Fruit fly (Drosophila melanogaster) whole organism, wandering third instar larva: Measurements from ENCODE around the gene CG5274.

Experiments
- Abd-B ChIP-seq: fragments of >200 bp; optimal IDR thresholded peaks from 2 replicates; lab custom pipeline; 2017; ENCODE audit warnings: missing biosample characterization, missing genetic modification characterization
- CG32264 ChIP-seq: fragments of 200-800 bp; sonication (Bioruptor generic); optimal IDR thresholded peaks from 2 replicates; lab custom pipeline; 2016; ENCODE audit warnings: missing biosample characterization, missing genetic modification characterization
- CG9705 ChIP-seq: fragments of 200-800 bp; sonication (Bioruptor generic); optimal IDR thresholded peaks from 2 replicates; lab custom pipeline; 2018; ENCODE audit warnings: missing biosample characterization, mild to moderate bottlenecking, missing genetic modification characterization
- CrebA ChIP-seq: fragments of 200-800 bp; sonication (Bioruptor generic); optimal IDR thresholded peaks from 2 replicates; lab custom pipeline; 2016; ENCODE audit warnings: missing biosample characterization, mild to moderate bottlenecking, missing genetic modification characterization, borderline replicate concordance
- Dfd ChIP-seq: fragments of >200 bp; optimal IDR thresholded peaks from 2 replicates; lab custom pipeline; 2017; ENCODE audit warnings: missing biosample characterization, missing genetic modification characterization
- Dif ChIP-seq: fragments of 200-275, 200-300 bp; sonication (Bioruptor generic); optimal IDR thresholded peaks from 2 replicates; lab custom pipeline; 2018; ENCODE audit warnings: missing biosample characterization, missing genetic modification characterization; ENCODE audit not compliant: partially characterized antibody
- GATAd ChIP-seq: sonication (Bioruptor generic); optimal IDR thresholded peaks from 2 replicates; lab custom pipeline; 2016; ENCODE audit warnings: missing biosample characterization, missing genetic modification characterization
- HLH106 ChIP-seq: fragments of 200-800 bp; optimal IDR thresholded peaks from 3 replicates; lab custom pipeline; 2019; ENCODE audit warnings: missing biosample characterization, mild to moderate bottlenecking, missing genetic modification characterization, moderate library complexity
- Hnf4 ChIP-seq: fragments of 200-800 bp; sonication (Bioruptor generic); optimal IDR thresholded peaks from 2 replicates; lab custom pipeline; 2016; ENCODE audit warnings: missing biosample characterization, mild to moderate bottlenecking, missing genetic modification characterization
- Hr78 ChIP-seq: fragments of >200 bp; optimal IDR thresholded peaks from 2 replicates; lab custom pipeline; 2017; ENCODE audit warnings: missing biosample characterization, missing genetic modification characterization
- Hr83 ChIP-seq: fragments of 200-300 bp; sonication (Bioruptor generic); optimal IDR thresholded peaks from 2 replicates; lab custom pipeline; 2016; ENCODE audit warnings: missing biosample characterization, mild to moderate bottlenecking, missing genetic modification characterization, moderate library complexity; ENCODE audit not compliant: poor library complexity, severe bottlenecking
- Mio ChIP-seq: sonication (Bioruptor generic); optimal IDR thresholded peaks from 2 replicates; lab custom pipeline; 2016; ENCODE audit warnings: missing biosample characterization, missing genetic modification characterization
- Myc ChIP-seq: fragments of >200 bp; optimal IDR thresholded peaks from 2 replicates; lab custom pipeline; 2017
- N ChIP-seq: fragments of >200 bp; optimal IDR thresholded peaks from 2 replicates; lab custom pipeline; 2018; ENCODE audit warnings: missing biosample characterization, missing external identifiers, missing genetic modification characterization
- OdsH ChIP-seq: fragments of 200-800 bp; sonication (Bioruptor generic); optimal IDR thresholded peaks from 2 replicates; lab custom pipeline; 2016; ENCODE audit warnings: missing biosample characterization, mild to moderate bottlenecking, missing genetic modification characterization
- Rel ChIP-seq, 2 experiments: fragments of 200-800 bp; sonication (Bioruptor generic) in 1 of 2; optimal IDR thresholded peaks; 2 replicates in 1 of 2; 3 replicates in 1 of 2; lab custom pipeline; 2016 to 2019; ENCODE audit warnings: mild to moderate bottlenecking in 2 of 2, missing biosample characterization in 2 of 2, missing genetic modification characterization in 2 of 2, moderate library complexity in 1 of 2
- Sp1 ChIP-seq: fragments of 200-800 bp; sonication (Bioruptor generic); optimal IDR thresholded peaks from 3 replicates; lab custom pipeline; 2019; ENCODE audit warnings: missing biosample characterization, mild to moderate bottlenecking, missing genetic modification characterization, moderate library complexity
- Vsx2 ChIP-seq: fragments of 200-300, 225-300 bp; sonication (Bioruptor generic); optimal IDR thresholded peaks from 2 replicates; lab custom pipeline; 2018; ENCODE audit warnings: missing biosample characterization, missing genetic modification characterization; ENCODE audit not compliant: partially characterized antibody
- br ChIP-seq: fragments of 200-800 bp; sonication (Bioruptor generic); optimal IDR thresholded peaks from 2 replicates; lab custom pipeline; 2016; ENCODE audit warnings: missing biosample characterization, missing genetic modification characterization
- brk ChIP-seq: fragments of 200-800 bp; sonication (Bioruptor generic); optimal IDR thresholded peaks from 2 replicates; lab custom pipeline; 2016; ENCODE audit warnings: missing biosample characterization, mild to moderate bottlenecking, missing genetic modification characterization
- dl ChIP-seq, 2 experiments: fragments of 175-275, 200-275 bp in 1 of 2; fragments of 200-275 bp in 1 of 2; sonication (Bioruptor generic); optimal IDR thresholded peaks; lab custom pipeline; 2018; ENCODE audit warnings: mild to moderate bottlenecking in 2 of 2, missing biosample characterization in 2 of 2, missing genetic modification characterization in 2 of 2, moderate library complexity in 2 of 2; ENCODE audit not compliant: partially characterized antibody in 2 of 2, insufficient read depth in 1 of 2
- dmrt93B ChIP-seq: fragments of 200-800 bp; sonication (Bioruptor generic); optimal IDR thresholded peaks from 2 replicates; lab custom pipeline; 2018; ENCODE audit warnings: missing biosample characterization, mild to moderate bottlenecking, missing genetic modification characterization
- dsf ChIP-seq: sonication (Bioruptor generic); optimal IDR thresholded peaks from 2 replicates; lab custom pipeline; 2016; ENCODE audit warnings: missing biosample characterization, missing genetic modification characterization, borderline replicate concordance
- ey ChIP-seq: fragments of 200-800 bp; sonication (Bioruptor generic); optimal IDR thresholded peaks from 2 replicates; lab custom pipeline; 2016; ENCODE audit warnings: missing biosample characterization, missing genetic modification characterization
- foxo ChIP-seq, 2 experiments: fragments of 200-800 bp; sonication (Bioruptor generic); optimal IDR thresholded peaks; 2 replicates in 1 of 2; 3 replicates in 1 of 2; lab custom pipeline; 2016 to 2017; ENCODE audit warnings: missing biosample characterization in 2 of 2, missing genetic modification characterization in 2 of 2
- fru ChIP-seq: fragments of 200-800 bp; sonication (Bioruptor generic); optimal IDR thresholded peaks from 3 replicates; lab custom pipeline; 2016; ENCODE audit warnings: missing biosample characterization, mild to moderate bottlenecking, missing genetic modification characterization
- h ChIP-seq: fragments of 200-800 bp; sonication (Bioruptor generic); optimal IDR thresholded peaks from 3 replicates; lab custom pipeline; 2016; ENCODE audit warnings: missing biosample characterization, mild to moderate bottlenecking, missing genetic modification characterization
- jim ChIP-seq: fragments of 175-275, 200-325 bp; sonication (Bioruptor generic); optimal IDR thresholded peaks from 2 replicates; lab custom pipeline; 2016; ENCODE audit warnings: missing biosample characterization, mild to moderate bottlenecking, missing genetic modification characterization
- lola ChIP-seq: fragments of >200 bp; optimal IDR thresholded peaks from 2 replicates; lab custom pipeline; 2017; ENCODE audit warnings: missing biosample characterization, missing genetic modification characterization
- pan ChIP-seq: fragments of >200 bp; optimal IDR thresholded peaks from 2 replicates; lab custom pipeline; 2017
- psq ChIP-seq: fragments of 200-800 bp; sonication (Bioruptor generic); optimal IDR thresholded peaks from 3 replicates; lab custom pipeline; 2017; ENCODE audit warnings: missing biosample characterization, mild to moderate bottlenecking, missing genetic modification characterization, moderate library complexity
- rgr ChIP-seq: fragments of 200-800 bp; sonication (Bioruptor generic); optimal IDR thresholded peaks from 3 replicates; lab custom pipeline; 2016; ENCODE audit warnings: missing biosample characterization, mild to moderate bottlenecking, missing genetic modification characterization
- sage ChIP-seq: fragments of 200-800 bp; sonication (Bioruptor generic); optimal IDR thresholded peaks from 2 replicates; lab custom pipeline; 2016; ENCODE audit warnings: missing biosample characterization, mild to moderate bottlenecking, missing genetic modification characterization
- sv ChIP-seq: fragments of 200-800 bp; sonication (Bioruptor generic); optimal IDR thresholded peaks from 3 replicates; lab custom pipeline; 2016; ENCODE audit warnings: missing biosample characterization, missing genetic modification characterization
- usp ChIP-seq: fragments of >200 bp; optimal IDR thresholded peaks from 2 replicates; lab custom pipeline; 2017; ENCODE audit warnings: missing biosample characterization, missing genetic modification characterization
- woc ChIP-seq: sonication (Bioruptor generic); optimal IDR thresholded peaks from 2 replicates; lab custom pipeline; 2016; ENCODE audit warnings: missing biosample characterization, mild to moderate bottlenecking, missing genetic modification characterization

Gene CG5274

DNA sequence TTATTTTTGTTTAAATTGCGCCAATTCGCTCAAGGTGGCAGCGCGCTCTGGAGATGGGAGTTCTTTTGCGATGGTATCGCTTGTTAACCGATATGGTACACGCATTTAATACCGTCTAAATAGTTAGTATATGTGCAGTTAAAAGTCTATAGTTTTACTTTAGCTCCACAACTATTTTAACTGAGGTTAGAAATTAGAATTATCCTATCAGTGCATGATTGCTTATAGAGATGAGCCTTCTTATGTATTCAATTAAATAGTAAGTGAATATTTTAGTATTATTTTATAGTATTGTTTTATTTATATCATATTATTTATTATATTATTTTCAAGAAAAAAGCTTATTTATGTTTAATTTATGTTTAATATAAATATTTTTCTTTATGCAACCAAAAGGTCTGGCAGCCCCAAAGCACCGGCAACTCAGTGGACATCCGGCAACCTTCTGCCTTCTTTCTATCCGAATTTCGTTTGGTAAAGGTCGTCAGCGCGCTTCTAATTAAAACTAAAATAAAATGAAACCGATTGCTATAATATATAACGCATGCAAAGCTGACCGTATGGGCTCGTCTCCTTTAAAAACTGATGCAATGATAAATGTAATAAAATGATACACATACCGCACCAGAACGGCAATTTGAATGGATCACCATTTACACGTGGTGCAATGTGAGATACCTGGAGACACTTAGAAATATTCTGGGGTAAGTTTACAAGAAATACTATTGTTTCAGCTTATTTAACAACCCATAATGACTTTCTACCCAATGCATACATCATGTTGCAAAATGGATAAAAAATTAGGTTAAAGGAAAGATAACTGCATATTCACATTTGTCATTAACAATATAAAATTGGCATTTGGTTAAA is 25.6 kb upstream of the CG5274 start, which contains the start of gene CG5199:
Gene CG5199 (minus strand): TSS at position 52 of the 870 bp plus-strand sequence.
- TF ChIP-seq dmrt93B, result peak; percentile 41
- no peak for TF ChIP-seq br (GFP tag; lab: Kevin White, UChicago)
- peak; percentile 30 for TF ChIP-seq OdsH (GFP tag; lab: Kevin White, UChicago)
- no peak for TF ChIP-seq sv
- TF ChIP-seq dl (GFP tag; optimal IDR thresholded peaks at IDR 0.05; lab: Kevin White, UChicago; ENCODE audit: insufficient read depth in 1 of 2, partially characterized antibody in 2 of 2), result no peak
- peak; percentile 80 for TF ChIP-seq HLH106 (tag; lab: Kevin White, UChicago)
- TF ChIP-seq rgr (GFP tag; lab: Kevin White, UChicago), result peak; percentile 44
- peak in 1 of 2 experiments; percentile 74 for TF ChIP-seq foxo (GFP tag; optimal IDR thresholded peaks at IDR 0.05; lab: Kevin White, UChicago)
- peak; percentile 11 for TF ChIP-seq ey (GFP tag; lab: Kevin White, UChicago)
- no peak for TF ChIP-seq woc (GFP tag; lab: Kevin White, UChicago)
- TF ChIP-seq fru, result peak; percentile 23
- TF ChIP-seq Mio, result no peak
- peak; percentile 26 for TF ChIP-seq Myc (lab: Kevin White, UChicago)
- TF ChIP-seq sage, result peak; percentile 7
- TF ChIP-seq Vsx2 (GFP tag; lab: Kevin White, UChicago), result no peak
- peak; percentile 50 for TF ChIP-seq h
- TF ChIP-seq pan (lab: Kevin White, UChicago), result no peak
- TF ChIP-seq dsf (GFP tag; lab: Kevin White, UChicago), result no peak
- peak; percentile 41 for TF ChIP-seq brk (GFP tag; lab: Kevin White, UChicago)
- no peak for TF ChIP-seq N (GFP tag; lab: Kevin White, UChicago)
- peak; percentile 44 for TF ChIP-seq Hr83 (GFP tag; lab: Kevin White, UChicago)
- no peak for TF ChIP-seq lola (GFP tag; lab: Kevin White, UChicago)
- TF ChIP-seq Sp1 (GFP tag; lab: Kevin White, UChicago), result peak; percentile 59
- peak; percentile 4 for TF ChIP-seq CG9705
- TF ChIP-seq GATAd (GFP tag; lab: Kevin White, UChicago), result no peak
- peak; percentile 64 for TF ChIP-seq psq (GFP tag; lab: Kevin White, UChicago)
- peak; percentile 13 for TF ChIP-seq Hnf4 (GFP tag; lab: Kevin White, UChicago)

DNA sequence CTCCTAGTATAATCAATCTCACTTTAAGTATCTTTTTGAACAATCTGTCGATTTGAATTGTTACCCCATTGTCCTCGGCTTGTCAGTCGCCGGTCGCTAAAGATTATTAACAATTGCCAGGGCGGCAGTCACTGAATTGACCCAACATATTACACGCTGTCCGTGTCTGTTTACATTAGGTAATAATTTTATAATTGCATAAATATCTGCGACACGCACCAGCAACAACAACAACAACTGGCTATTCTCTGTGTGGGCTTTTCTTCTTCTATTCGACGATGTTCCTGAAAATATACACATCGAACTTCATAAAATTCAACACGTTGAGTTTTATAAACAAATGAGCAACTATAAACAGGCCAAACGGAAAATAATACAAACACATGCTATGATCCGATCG is 21.3 kb upstream of the CG5274 start:
- TF ChIP-seq Hr78, result no peak
- no peak for TF ChIP-seq foxo (GFP tag; optimal IDR thresholded peaks at IDR 0.05; lab: Kevin White, UChicago)
- TF ChIP-seq N (GFP tag; lab: Kevin White, UChicago), result no peak
- no peak for TF ChIP-seq rgr (GFP tag; lab: Kevin White, UChicago)
- TF ChIP-seq Dif (GFP tag; lab: Kevin White, UChicago), result no peak
- TF ChIP-seq CG9705, result no peak
- no peak for TF ChIP-seq Dfd (GFP tag; lab: Kevin White, UChicago)
- TF ChIP-seq usp, result no peak
- TF ChIP-seq Rel (GFP tag; optimal IDR thresholded peaks at IDR 0.05; lab: Kevin White, UChicago), result no peak
- TF ChIP-seq Rel (tag; optimal IDR thresholded peaks at IDR 0.05; lab: Kevin White, UChicago), result no peak
- no peak for TF ChIP-seq fru
- no peak for TF ChIP-seq br (GFP tag; lab: Kevin White, UChicago)
- TF ChIP-seq Mio, result no peak
- no peak for TF ChIP-seq Hnf4 (GFP tag; lab: Kevin White, UChicago)
- TF ChIP-seq dsf (GFP tag; lab: Kevin White, UChicago), result no peak
- TF ChIP-seq CG32264 (GFP tag; lab: Kevin White, UChicago), result no peak
- TF ChIP-seq Hr83 (GFP tag; lab: Kevin White, UChicago), result no peak
- TF ChIP-seq dmrt93B, result no peak
- no peak for TF ChIP-seq lola (GFP tag; lab: Kevin White, UChicago)
- TF ChIP-seq, all 38 proteins: peak for 0

DNA sequence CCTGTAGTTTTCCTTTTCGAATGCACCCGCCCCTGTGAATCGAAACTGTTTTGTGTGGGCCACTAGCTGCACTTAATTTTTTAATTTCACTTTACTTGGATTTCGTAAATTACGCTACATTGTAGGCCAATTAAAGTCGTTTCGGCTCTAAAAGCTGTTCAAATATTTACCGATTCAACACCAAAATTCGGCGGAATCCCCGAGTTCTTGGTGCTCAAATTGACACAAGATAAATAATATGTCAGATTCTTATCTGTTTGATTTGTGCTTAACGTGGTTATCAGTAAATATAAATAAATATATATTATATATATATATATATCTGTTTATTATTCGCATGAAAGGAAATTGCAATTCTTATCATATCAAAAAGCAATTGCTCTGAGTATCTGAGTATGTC is 20.5 kb upstream of the CG5274 start:
- TF ChIP-seq Hnf4 (GFP tag; lab: Kevin White, UChicago) (peak; percentile 57), Hr83 (GFP tag; lab: Kevin White, UChicago) (peak; percentile 76), ey (GFP tag; lab: Kevin White, UChicago) (no peak), brk (GFP tag; lab: Kevin White, UChicago) (peak; percentile 43), rgr (GFP tag; lab: Kevin White, UChicago) (peak; percentile 76), foxo (GFP tag; optimal IDR thresholded peaks at IDR 0.05; lab: Kevin White, UChicago) (peak in 1 of 2 experiments; percentile 58), usp (no peak), Mio (no peak), Abd-B (no peak), fru (peak; percentile 4), CrebA (GFP tag; lab: Kevin White, UChicago) (no peak), Rel (GFP tag; optimal IDR thresholded peaks at IDR 0.05; lab: Kevin White, UChicago) (peak; percentile 16), Rel (tag; optimal IDR thresholded peaks at IDR 0.05; lab: Kevin White, UChicago) (peak; percentile 99), N (GFP tag; lab: Kevin White, UChicago) (no peak), dmrt93B (peak; percentile 54), h (peak; percentile 67), HLH106 (tag; lab: Kevin White, UChicago) (peak; percentile 67), dl (GFP tag; optimal IDR thresholded peaks at IDR 0.05; lab: Kevin White, UChicago; ENCODE audit: insufficient read depth in 1 of 2, partially characterized antibody in 2 of 2) (no peak), CG32264 (GFP tag; lab: Kevin White, UChicago) (no peak), jim (GFP tag; lab: Kevin White, UChicago) (no peak), psq (GFP tag; lab: Kevin White, UChicago) (peak; percentile 32), Sp1 (GFP tag; lab: Kevin White, UChicago) (peak; percentile 79), br (GFP tag; lab: Kevin White, UChicago) (peak; percentile 24), CG9705 (peak; percentile 78), Dif (GFP tag; lab: Kevin White, UChicago) (no peak), OdsH (GFP tag; lab: Kevin White, UChicago) (peak; percentile 51)
